Fruit fly (Drosophila melanogaster) S2 (cell line): Measurements from ENCODE around the gene cyr.

Experiments used
- CG8478 ChIP-seq: fragments of >200 bp; optimal IDR thresholded peaks from 2 replicates; lab custom pipeline; 2018
- CTCF ChIP-seq, 2 experiments: fragments of >200 bp; optimal IDR thresholded peaks; 2 replicates each; lab custom pipeline; 2018

- TF ChIP-seq CG8478 (lab: Kevin White, UChicago) = no peak
- TF ChIP-seq CTCF (optimal IDR thresholded peaks at IDR 0.05; lab: Kevin White, UChicago) = no peak
Observed at dm6 chrX:8126149-8126548, 9.4 kb downstream of the cyr start.
